Fruit fly (Drosophila melanogaster): ENCODE results near the gene Rpt3.

Gene Rpt3

dm6 chrX:11135840-11136586 is 11.1 kb downstream of the Rpt3 start:
- TF ChIP-seq Dfd (GFP tag; optimal IDR thresholded peaks at IDR 0.05) (no peak), brk (GFP tag; optimal IDR thresholded peaks at IDR 0.05) (no peak), Hr83 (GFP tag; optimal IDR thresholded peaks at IDR 0.05; ENCODE audit: poor library complexity, severe bottlenecking) (no peak), woc (GFP tag; optimal IDR thresholded peaks at IDR 0.05) (no peak), Hnf4 (GFP tag; optimal IDR thresholded peaks at IDR 0.05) (no peak)

- TF ChIP-seq GATAd (GFP tag; optimal IDR thresholded peaks at IDR 0.05): no peak
- peak; percentile 51 for TF ChIP-seq rgr (GFP tag; optimal IDR thresholded peaks at IDR 0.05)
- no peak for TF ChIP-seq Mio (GFP tag; optimal IDR thresholded peaks at IDR 0.05)
- TF ChIP-seq psq (GFP tag; optimal IDR thresholded peaks at IDR 0.05): no peak
- no peak for TF ChIP-seq CG32264 (GFP tag; optimal IDR thresholded peaks at IDR 0.05)
- no peak for TF ChIP-seq Dfd (GFP tag; optimal IDR thresholded peaks at IDR 0.05)
- TF ChIP-seq OdsH (GFP tag; optimal IDR thresholded peaks at IDR 0.05): no peak
- no peak for TF ChIP-seq Hr78 (GFP tag; optimal IDR thresholded peaks at IDR 0.05)
- TF ChIP-seq jim (GFP tag; optimal IDR thresholded peaks at IDR 0.05): no peak
- TF ChIP-seq Jra (GFP tag; optimal IDR thresholded peaks at IDR 0.05): no peak
- peak; percentile 25 for TF ChIP-seq Myc (optimal IDR thresholded peaks at IDR 0.05)
- no peak for TF ChIP-seq usp (GFP tag; optimal IDR thresholded peaks at IDR 0.05)
- no peak for TF ChIP-seq lola (GFP tag; optimal IDR thresholded peaks at IDR 0.05)
- no peak for TF ChIP-seq CG9705 (GFP tag; optimal IDR thresholded peaks at IDR 0.05)
- TF ChIP-seq fru (GFP tag; optimal IDR thresholded peaks at IDR 0.05): peak; percentile 36
- TF ChIP-seq foxo (GFP tag; optimal IDR thresholded peaks at IDR 0.05): peak in 1 of 2 experiments; percentile 56
- peak; percentile 21 for TF ChIP-seq br (GFP tag; optimal IDR thresholded peaks at IDR 0.05)
- no peak for TF ChIP-seq Abd-B (GFP tag; optimal IDR thresholded peaks at IDR 0.05)
- peak; percentile 38 for TF ChIP-seq HLH106 (tag; optimal IDR thresholded peaks at IDR 0.05)
- TF ChIP-seq Hr83 (GFP tag; optimal IDR thresholded peaks at IDR 0.05; ENCODE audit: poor library complexity, severe bottlenecking): no peak
- TF ChIP-seq CrebA (GFP tag; optimal IDR thresholded peaks at IDR 0.05; ENCODE audit: borderline replicate concordance): no peak
- TF ChIP-seq brk (GFP tag; optimal IDR thresholded peaks at IDR 0.05): no peak
- TF ChIP-seq Rel (GFP tag; optimal IDR thresholded peaks at IDR 0.05): no peak
- peak; percentile 22 for TF ChIP-seq Rel (tag; optimal IDR thresholded peaks at IDR 0.05)
- TF ChIP-seq Dif (GFP tag; optimal IDR thresholded peaks at IDR 0.05; ENCODE audit: partially characterized antibody): no peak
- peak; percentile 28 for TF ChIP-seq N (GFP tag; optimal IDR thresholded peaks at IDR 0.05)
Measured at dm6 chrX:11136587-11137512, 11.9 kb downstream of the Rpt3 start, which contains the start of gene Klp10A. Klp10A (minus strand) TSS chrX:11137118.

dm6 chrX:11137566-11138186 is 12.8 kb downstream of the Rpt3 start, which contains the start of gene CDK2AP1:
CDK2AP1 (plus strand) TSS chrX:11137859.
- TF ChIP-seq dl (GFP tag; optimal IDR thresholded peaks at IDR 0.05; ENCODE audit: insufficient read depth in 1 of 2, partially characterized antibody in 2 of 2) (no peak), fru (GFP tag; optimal IDR thresholded peaks at IDR 0.05) (no peak), HLH106 (tag; optimal IDR thresholded peaks at IDR 0.05) (peak; percentile 25), Sp1 (GFP tag; optimal IDR thresholded peaks at IDR 0.05) (no peak), pan (optimal IDR thresholded peaks at IDR 0.05) (no peak), Jra (GFP tag; optimal IDR thresholded peaks at IDR 0.05) (no peak), CG9705 (GFP tag; optimal IDR thresholded peaks at IDR 0.05) (no peak), woc (GFP tag; optimal IDR thresholded peaks at IDR 0.05) (peak; percentile 53), Mio (GFP tag; optimal IDR thresholded peaks at IDR 0.05) (no peak), br (GFP tag; optimal IDR thresholded peaks at IDR 0.05) (no peak), OdsH (GFP tag; optimal IDR thresholded peaks at IDR 0.05) (no peak), lola (GFP tag; optimal IDR thresholded peaks at IDR 0.05) (no peak), psq (GFP tag; optimal IDR thresholded peaks at IDR 0.05) (no peak), ey (GFP tag; optimal IDR thresholded peaks at IDR 0.05) (no peak), sv (GFP tag; optimal IDR thresholded peaks at IDR 0.05) (no peak), Abd-B (GFP tag; optimal IDR thresholded peaks at IDR 0.05) (no peak), dsf (GFP tag; optimal IDR thresholded peaks at IDR 0.05; ENCODE audit: borderline replicate concordance) (no peak), N (GFP tag; optimal IDR thresholded peaks at IDR 0.05) (peak; percentile 82), CG32264 (GFP tag; optimal IDR thresholded peaks at IDR 0.05) (no peak), Hr83 (GFP tag; optimal IDR thresholded peaks at IDR 0.05; ENCODE audit: poor library complexity, severe bottlenecking) (no peak), Myc (optimal IDR thresholded peaks at IDR 0.05) (no peak), brk (GFP tag; optimal IDR thresholded peaks at IDR 0.05) (no peak), CrebA (GFP tag; optimal IDR thresholded peaks at IDR 0.05; ENCODE audit: borderline replicate concordance) (no peak), Vsx2 (GFP tag; optimal IDR thresholded peaks at IDR 0.05; ENCODE audit: partially characterized antibody) (no peak), usp (GFP tag; optimal IDR thresholded peaks at IDR 0.05) (no peak), GATAd (GFP tag; optimal IDR thresholded peaks at IDR 0.05) (no peak), rgr (GFP tag; optimal IDR thresholded peaks at IDR 0.05) (no peak), sage (GFP tag; optimal IDR thresholded peaks at IDR 0.05) (no peak), foxo (GFP tag; optimal IDR thresholded peaks at IDR 0.05) (no peak), Hr78 (GFP tag; optimal IDR thresholded peaks at IDR 0.05) (peak; percentile 75), tai (GFP tag; optimal IDR thresholded peaks at IDR 0.05) (no peak), Dfd (GFP tag; optimal IDR thresholded peaks at IDR 0.05) (no peak), dmrt93B (GFP tag; optimal IDR thresholded peaks at IDR 0.05) (no peak), Hnf4 (GFP tag; optimal IDR thresholded peaks at IDR 0.05) (no peak), Rel (GFP tag; optimal IDR thresholded peaks at IDR 0.05) (no peak), Rel (tag; optimal IDR thresholded peaks at IDR 0.05) (peak; percentile 15)
